Worm (Caenorhabditis elegans): Measurements from ENCODE around the gene smrd-1.

DNA sequence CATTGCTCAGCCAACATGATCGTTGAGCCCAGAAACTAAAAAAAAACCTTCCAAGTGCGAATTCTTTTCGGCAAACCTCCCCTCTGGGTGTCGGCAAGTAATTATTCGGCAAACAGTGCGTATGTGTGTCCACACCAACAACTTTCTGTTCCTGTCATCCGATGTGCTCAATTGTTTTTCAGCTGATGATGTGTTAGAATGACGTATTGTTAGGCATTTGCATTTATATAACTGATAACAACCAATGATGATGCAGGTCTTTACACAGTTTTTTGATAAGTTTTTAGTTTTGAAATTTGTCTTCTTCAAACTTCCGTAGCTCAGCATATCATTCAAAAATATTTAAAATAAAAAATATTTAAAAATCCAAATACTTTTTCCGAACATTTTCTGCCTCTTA lies 56.9 kb downstream of the smrd-1 start:
- TF ChIP-seq sem-2 (GFP tag; optimal IDR thresholded peaks at IDR 0.05): no peak
- no peak for TF ChIP-seq nhr-28 (tag; optimal IDR thresholded peaks at IDR 0.05)
- no peak for TF ChIP-seq elt-3 (tag; optimal IDR thresholded peaks at IDR 0.05)
- TF ChIP-seq lin-13 (tag; optimal IDR thresholded peaks at IDR 0.05): no peak
- no peak for TF ChIP-seq snpc-4 (tag; optimal IDR thresholded peaks at IDR 0.05)
- no peak for TF ChIP-seq mab-5 (tag; optimal IDR thresholded peaks at IDR 0.05)
